Fruit fly (Drosophila melanogaster) whole organism, wandering third instar larva: ENCODE results near the gene Gbp3.

ENCODE experiments used
- Dif ChIP-seq: fragments of 200-275, 200-300 bp; sonication (Bioruptor generic); optimal IDR thresholded peaks from 2 replicates; lab custom pipeline; 2018; ENCODE audit warnings: missing biosample characterization, missing genetic modification characterization; ENCODE audit not compliant: partially characterized antibody
- GATAd ChIP-seq: sonication (Bioruptor generic); optimal IDR thresholded peaks from 2 replicates; lab custom pipeline; 2016; ENCODE audit warnings: missing biosample characterization, missing genetic modification characterization
- Hr78 ChIP-seq: fragments of >200 bp; optimal IDR thresholded peaks from 2 replicates; lab custom pipeline; 2017; ENCODE audit warnings: missing biosample characterization, missing genetic modification characterization
- Jra ChIP-seq: sonication (Bioruptor generic); optimal IDR thresholded peaks from 2 replicates; lab custom pipeline; 2016; ENCODE audit warnings: missing biosample characterization, missing genetic modification characterization
- OdsH ChIP-seq: fragments of 200-800 bp; sonication (Bioruptor generic); optimal IDR thresholded peaks from 2 replicates; lab custom pipeline; 2016; ENCODE audit warnings: missing biosample characterization, mild to moderate bottlenecking, missing genetic modification characterization
- foxo ChIP-seq, 2 experiments: fragments of 200-800 bp; sonication (Bioruptor generic); optimal IDR thresholded peaks; 2 replicates in 1 of 2; 3 replicates in 1 of 2; lab custom pipeline; 2016 to 2017; ENCODE audit warnings: missing biosample characterization in 2 of 2, missing genetic modification characterization in 2 of 2
- fru ChIP-seq: fragments of 200-800 bp; sonication (Bioruptor generic); optimal IDR thresholded peaks from 3 replicates; lab custom pipeline; 2016; ENCODE audit warnings: missing biosample characterization, mild to moderate bottlenecking, missing genetic modification characterization
- h ChIP-seq: fragments of 200-800 bp; sonication (Bioruptor generic); optimal IDR thresholded peaks from 3 replicates; lab custom pipeline; 2016; ENCODE audit warnings: missing biosample characterization, mild to moderate bottlenecking, missing genetic modification characterization
- lola ChIP-seq: fragments of >200 bp; optimal IDR thresholded peaks from 2 replicates; lab custom pipeline; 2017; ENCODE audit warnings: missing biosample characterization, missing genetic modification characterization
- pan ChIP-seq: fragments of >200 bp; optimal IDR thresholded peaks from 2 replicates; lab custom pipeline; 2017
- psq ChIP-seq: fragments of 200-800 bp; sonication (Bioruptor generic); optimal IDR thresholded peaks from 3 replicates; lab custom pipeline; 2017; ENCODE audit warnings: missing biosample characterization, mild to moderate bottlenecking, missing genetic modification characterization, moderate library complexity
- sage ChIP-seq: fragments of 200-800 bp; sonication (Bioruptor generic); optimal IDR thresholded peaks from 2 replicates; lab custom pipeline; 2016; ENCODE audit warnings: missing biosample characterization, mild to moderate bottlenecking, missing genetic modification characterization
- usp ChIP-seq: fragments of >200 bp; optimal IDR thresholded peaks from 2 replicates; lab custom pipeline; 2017; ENCODE audit warnings: missing biosample characterization, missing genetic modification characterization
- woc ChIP-seq: sonication (Bioruptor generic); optimal IDR thresholded peaks from 2 replicates; lab custom pipeline; 2016; ENCODE audit warnings: missing biosample characterization, mild to moderate bottlenecking, missing genetic modification characterization

DNA sequence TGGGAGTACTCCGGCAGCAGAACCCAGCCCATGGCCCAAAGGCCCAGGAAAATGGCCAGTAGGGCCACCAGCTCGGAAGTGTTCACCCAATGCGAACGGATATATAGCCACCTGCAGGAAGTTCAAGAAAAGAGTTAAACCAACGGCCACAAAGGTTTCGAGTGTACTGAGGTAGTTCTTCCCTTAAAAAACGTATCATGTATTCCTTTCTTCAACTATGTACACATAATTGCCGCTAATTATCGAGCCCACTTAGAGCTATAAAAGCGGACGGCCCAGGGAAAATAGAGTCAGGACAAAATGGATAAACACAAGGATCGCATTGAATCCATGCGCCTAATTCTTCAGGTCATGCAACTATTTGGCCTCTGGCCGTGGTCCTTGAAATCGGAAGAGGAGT lies 9.9 kb downstream of the Gbp3 start, which contains the start of gene Or94a:
- no peak for TF ChIP-seq psq (GFP tag; lab: Kevin White, UChicago)
- TF ChIP-seq Dif = no peak
- no peak for TF ChIP-seq pan (lab: Kevin White, UChicago)
- no peak for TF ChIP-seq OdsH (GFP tag; lab: Kevin White, UChicago)
- TF ChIP-seq fru = no peak
- TF ChIP-seq lola (GFP tag; lab: Kevin White, UChicago) = no peak
- no peak for TF ChIP-seq woc (GFP tag; lab: Kevin White, UChicago)
- no peak for TF ChIP-seq h (GFP tag; lab: Kevin White, UChicago)
- TF ChIP-seq foxo (GFP tag; optimal IDR thresholded peaks at IDR 0.05; lab: Kevin White, UChicago) = no peak
- no peak for TF ChIP-seq GATAd (GFP tag; lab: Kevin White, UChicago)
- no peak for TF ChIP-seq Jra
- TF ChIP-seq usp (GFP tag; lab: Kevin White, UChicago) = no peak
- TF ChIP-seq sage = no peak
- no peak for TF ChIP-seq Hr78 (GFP tag; lab: Kevin White, UChicago)
